Fruit fly (Drosophila melanogaster) whole organism, embryonic: Measurements from ENCODE around the gene Mfe2.
A peak's percentile ranks its signal among the peaks of the same experiment; 100 is the strongest.

Experiments
- BEAF-32 ChIP-seq: fragments of 200-800 bp; sonication (Bioruptor generic); optimal IDR thresholded peaks from 3 replicates; lab custom pipeline; 2017; ENCODE audit warnings: missing biosample characterization, missing genetic modification characterization, mild to moderate bottlenecking, moderate library complexity, missing genetic modification reagents
- CG10267 ChIP-seq: fragments of 200-800 bp; sonication (Bioruptor generic); optimal IDR thresholded peaks from 2 replicates; lab custom pipeline; 2018; ENCODE audit warnings: missing biosample characterization, mild to moderate bottlenecking, missing genetic modification characterization, moderate library complexity
- CG10462 ChIP-seq: fragments of 200-800 bp; sonication (Bioruptor generic); optimal IDR thresholded peaks from 2 replicates; lab custom pipeline; 2016; ENCODE audit warnings: missing biosample characterization, missing genetic modification characterization
- CG11398 ChIP-seq: fragments of 200-800 bp; sonication (Bioruptor generic); optimal IDR thresholded peaks from 2 replicates; lab custom pipeline; 2016; ENCODE audit warnings: missing biosample characterization, missing genetic modification characterization
- CG12219 ChIP-seq: fragments of 200-800 bp; sonication (Bioruptor generic); optimal IDR thresholded peaks from 3 replicates; lab custom pipeline; 2018; ENCODE audit warnings: missing biosample characterization, mild to moderate bottlenecking, missing genetic modification characterization
- CG12744 ChIP-seq: fragments of 200-800 bp; sonication (Bioruptor generic); optimal IDR thresholded peaks from 2 replicates; lab custom pipeline; 2016; ENCODE audit warnings: missing biosample characterization, missing genetic modification characterization
- CG14050 ChIP-seq: fragments of 200-800 bp; sonication (Bioruptor generic); IDR thresholded peaks from 3 replicates; pipeline ENCODE4 v1.3.6; 2022; ENCODE audit warnings: missing biosample characterization, missing genetic modification characterization
- CG18599 ChIP-seq: fragments of 200-800 bp; sonication (Bioruptor generic); optimal IDR thresholded peaks from 3 replicates; lab custom pipeline; 2017; ENCODE audit warnings: missing biosample characterization, missing genetic modification characterization, mild to moderate bottlenecking, moderate library complexity, missing genetic modification reagents
- CG3163 ChIP-seq: fragments of 200-800 bp; sonication (Bioruptor generic); optimal IDR thresholded peaks from 3 replicates; lab custom pipeline; 2016; ENCODE audit warnings: missing biosample characterization, missing genetic modification characterization
- CG4424 ChIP-seq: fragments of 200-800 bp; sonication (Bioruptor generic); optimal IDR thresholded peaks from 3 replicates; lab custom pipeline; 2016; ENCODE audit warnings: missing biosample characterization, missing genetic modification characterization
- CG6254 ChIP-seq: fragments of 200-800 bp; sonication (Bioruptor generic); optimal IDR thresholded peaks from 3 replicates; lab custom pipeline; 2017; ENCODE audit warnings: mild to moderate bottlenecking, missing biosample characterization, missing genetic modification reagents, missing genetic modification characterization
- CG6272 ChIP-seq: fragments of 200-800 bp; sonication (Bioruptor generic); IDR thresholded peaks from 2 replicates; pipeline ENCODE4 v1.3.6; 2022; ENCODE audit warnings: missing biosample characterization, missing genetic modification characterization
- CG7745 ChIP-seq: fragments of 200-800 bp; sonication (Bioruptor generic); optimal IDR thresholded peaks from 2 replicates; lab custom pipeline; 2018; ENCODE audit warnings: missing biosample characterization, mild to moderate bottlenecking, missing genetic modification characterization, moderate library complexity
- CG8089 ChIP-seq: fragments of 200-800 bp; sonication (Bioruptor generic); optimal IDR thresholded peaks from 3 replicates; lab custom pipeline; 2016; ENCODE audit warnings: missing biosample characterization, missing genetic modification characterization
- CHES-1-like ChIP-seq: fragments of 200-800 bp; sonication (Bioruptor generic); optimal IDR thresholded peaks from 2 replicates; lab custom pipeline; 2016; ENCODE audit warnings: missing biosample characterization, missing genetic modification characterization
- Ets65A ChIP-seq: fragments of 200-800 bp; sonication (Bioruptor generic); peaks from one replicate; lab custom pipeline; 2016; ENCODE audit warnings: missing biosample characterization, missing genetic modification characterization
- Fer2 ChIP-seq: fragments of 200-800 bp; sonication (Bioruptor generic); optimal IDR thresholded peaks from 2 replicates; lab custom pipeline; 2018; ENCODE audit warnings: missing biosample characterization, mild to moderate bottlenecking, missing genetic modification characterization, moderate library complexity
- Gsc ChIP-seq: fragments of 200-800 bp; sonication (Bioruptor generic); IDR thresholded peaks from 2 replicates; pipeline ENCODE4 v1.3.6; 2022; ENCODE audit warnings: missing biosample characterization, missing genetic modification characterization
- HLH4C ChIP-seq: fragments of 200-800 bp; sonication (Bioruptor generic); IDR thresholded peaks from 3 replicates; pipeline ENCODE4 v1.3.6; 2022; ENCODE audit warnings: missing biosample characterization, missing genetic modification characterization; ENCODE audit not compliant: partially characterized antibody
- Hey ChIP-seq: fragments of 200-800 bp; sonication (Bioruptor generic); optimal IDR thresholded peaks from 3 replicates; lab custom pipeline; 2018; ENCODE audit warnings: missing biosample characterization, mild to moderate bottlenecking, missing genetic modification characterization
- Hr3 ChIP-seq: fragments of 200-800 bp; sonication (Bioruptor generic); optimal IDR thresholded peaks from 3 replicates; lab custom pipeline; 2016; ENCODE audit warnings: missing biosample characterization, missing genetic modification characterization
- Hr78 ChIP-seq, 2 experiments: fragments of 200-800 bp in 1 of 2; fragments of >200 bp in 1 of 2; sonication (Bioruptor generic) in 1 of 2; optimal IDR thresholded peaks; 2 replicates each; lab custom pipeline; 2017 to 2019; ENCODE audit warnings: missing biosample characterization in 2 of 2, missing genetic modification characterization in 2 of 2, mild to moderate bottlenecking in 1 of 2, moderate library complexity in 1 of 2
- MESR4 ChIP-seq: fragments of 200-800 bp; sonication (Bioruptor generic); optimal IDR thresholded peaks from 2 replicates; lab custom pipeline; 2018; ENCODE audit warnings: missing biosample characterization, mild to moderate bottlenecking, missing genetic modification characterization, moderate library complexity
- Mad ChIP-seq: fragments of 200-800 bp; sonication (Bioruptor generic); optimal IDR thresholded peaks from 2 replicates; lab custom pipeline; 2016; ENCODE audit warnings: missing biosample characterization, missing genetic modification characterization
- Med ChIP-seq: fragments of 200-800 bp; sonication (Bioruptor generic); peaks from one replicate; lab custom pipeline; 2016; ENCODE audit warnings: missing biosample characterization, missing genetic modification characterization, mild to moderate bottlenecking, inconsistent platforms, moderate library complexity
- Mrtf ChIP-seq: fragments of 200-800 bp; sonication (Bioruptor generic); IDR thresholded peaks from 3 replicates; pipeline ENCODE4 v1.3.6; 2022; ENCODE audit warnings: missing biosample characterization, missing genetic modification characterization
- NC2β ChIP-seq: fragments of 200-800 bp; sonication (Bioruptor generic); optimal IDR thresholded peaks from 2 replicates; lab custom pipeline; 2016; ENCODE audit warnings: missing biosample characterization, missing genetic modification characterization
- NK7.1 ChIP-seq: fragments of 200-800 bp; sonication (Bioruptor generic); optimal IDR thresholded peaks from 3 replicates; lab custom pipeline; 2016; ENCODE audit warnings: missing biosample characterization, missing genetic modification characterization
- PHDP ChIP-seq: fragments of 200-800 bp; sonication (Bioruptor generic); optimal IDR thresholded peaks from 3 replicates; lab custom pipeline; 2018; ENCODE audit warnings: missing biosample characterization, mild to moderate bottlenecking, missing genetic modification characterization, moderate library complexity
- Ravus ChIP-seq: fragments of 200-800 bp; sonication (Bioruptor generic); IDR thresholded peaks from 2 replicates; pipeline ENCODE4 v1.3.6; 2022; ENCODE audit warnings: missing biosample characterization, missing genetic modification characterization
- Side ChIP-seq: fragments of 200-800 bp; sonication (Bioruptor generic); optimal IDR thresholded peaks from 2 replicates; lab custom pipeline; 2016; ENCODE audit warnings: missing biosample characterization, missing genetic modification characterization
- YL-1 ChIP-seq: fragments of 200-800 bp; sonication (Bioruptor generic); optimal IDR thresholded peaks from 3 replicates; lab custom pipeline; 2017; ENCODE audit warnings: missing biosample characterization, mild to moderate bottlenecking, missing genetic modification characterization
- abd-A ChIP-seq: fragments of 200-800 bp; sonication (Bioruptor generic); optimal IDR thresholded peaks from 3 replicates; lab custom pipeline; 2019; ENCODE audit warnings: missing biosample characterization, mild to moderate bottlenecking, missing genetic modification characterization, moderate library complexity
- ara ChIP-seq: fragments of 200-800 bp; sonication (Bioruptor generic); IDR thresholded peaks from 2 replicates; pipeline ENCODE4 v1.3.6; 2022; ENCODE audit warnings: missing biosample characterization, missing genetic modification characterization
- bigmax ChIP-seq: fragments of 200-800 bp; sonication (Bioruptor generic); optimal IDR thresholded peaks from 2 replicates; lab custom pipeline; 2018; ENCODE audit warnings: missing biosample characterization, mild to moderate bottlenecking, missing genetic modification characterization
- caup ChIP-seq: fragments of 200-800 bp; sonication (Bioruptor generic); optimal IDR thresholded peaks from 3 replicates; lab custom pipeline; 2017; ENCODE audit warnings: missing biosample characterization, mild to moderate bottlenecking, missing genetic modification characterization, moderate library complexity; ENCODE audit not compliant: severe bottlenecking
- cg ChIP-seq: fragments of 200-800 bp; sonication (Bioruptor generic); optimal IDR thresholded peaks from 3 replicates; lab custom pipeline; 2019; ENCODE audit warnings: missing biosample characterization, mild to moderate bottlenecking, missing genetic modification characterization, moderate library complexity
- cwo ChIP-seq: fragments of 200-800 bp; sonication (Bioruptor generic); optimal IDR thresholded peaks from 3 replicates; lab custom pipeline; 2017; ENCODE audit warnings: missing biosample characterization, missing genetic modification characterization, mild to moderate bottlenecking, moderate library complexity, missing genetic modification reagents
- dimm ChIP-seq: fragments of 200-800 bp; sonication (Bioruptor generic); IDR thresholded peaks from 2 replicates; pipeline ENCODE4 v1.3.6; 2022; ENCODE audit warnings: missing biosample characterization, missing genetic modification characterization
- dm ChIP-seq: fragments of 200-800 bp; sonication (Bioruptor generic); optimal IDR thresholded peaks from 3 replicates; lab custom pipeline; 2016; ENCODE audit warnings: missing biosample characterization, missing genetic modification characterization
- esg ChIP-seq: fragments of 200-800 bp; sonication (Bioruptor generic); conservative IDR thresholded peaks from 2 replicates; pipeline ENCODE4 v1.3.6; 2022; ENCODE audit warnings: missing biosample characterization, missing genetic modification characterization
- fd96Cb ChIP-seq: fragments of 200-800 bp; sonication (Bioruptor generic); optimal IDR thresholded peaks from 2 replicates; lab custom pipeline; 2018; ENCODE audit warnings: missing biosample characterization, mild to moderate bottlenecking, missing genetic modification characterization, moderate library complexity
- gsb ChIP-seq: fragments of 200-800 bp; sonication (Bioruptor generic); IDR thresholded peaks from 2 replicates; pipeline ENCODE4 v1.3.6; 2022; ENCODE audit warnings: missing biosample characterization, missing genetic modification characterization
- lmd ChIP-seq: fragments of 200-800 bp; sonication (Bioruptor generic); IDR thresholded peaks from 2 replicates; pipeline ENCODE4 v1.3.6; 2022; ENCODE audit warnings: missing biosample characterization, missing genetic modification characterization
- mirr ChIP-seq: fragments of 200-800 bp; sonication (Bioruptor generic); optimal IDR thresholded peaks from 3 replicates; lab custom pipeline; 2018; ENCODE audit warnings: missing biosample characterization, mild to moderate bottlenecking, missing genetic modification characterization
- odd ChIP-seq: fragments of 200-800 bp; sonication (Bioruptor generic); optimal IDR thresholded peaks from 2 replicates; lab custom pipeline; 2017; ENCODE audit warnings: missing biosample characterization, mild to moderate bottlenecking, missing genetic modification characterization
- pan ChIP-seq, 4 experiments: fragments of >200 bp in 3 of 4; fragments of 200-800 bp in 1 of 4; sonication (Bioruptor generic) in 1 of 4; optimal IDR thresholded peaks in 3 of 4; IDR thresholded peaks in 1 of 4; 2 replicates each; pipeline versions ENCODE4 v1.3.6 to Lab custom; 2017 to 2022; ENCODE audit warnings: missing biosample characterization in 2 of 4, missing genetic modification characterization in 2 of 4, mixed read lengths in 1 of 4
- pho ChIP-seq: fragments of 200-800 bp; sonication (Bioruptor generic); optimal IDR thresholded peaks from 2 replicates; lab custom pipeline; 2016; ENCODE audit warnings: missing biosample characterization, missing genetic modification characterization
- row ChIP-seq: fragments of 200-800 bp; sonication (Bioruptor generic); IDR thresholded peaks from 3 replicates; pipeline ENCODE4 v1.3.6; 2022; ENCODE audit warnings: missing biosample characterization, missing genetic modification characterization
- sens ChIP-seq: fragments of 200-800 bp; sonication (Bioruptor generic); peaks from one replicate; lab custom pipeline; 2016; ENCODE audit warnings: missing biosample characterization, missing genetic modification characterization
- sima ChIP-seq: fragments of 200-800 bp; sonication (Bioruptor generic); optimal IDR thresholded peaks from 2 replicates; lab custom pipeline; 2016; ENCODE audit warnings: missing biosample characterization, missing genetic modification characterization
- z ChIP-seq: fragments of 200-800 bp; sonication (Bioruptor generic); IDR thresholded peaks from 3 replicates; pipeline ENCODE4 v1.3.6; 2022; ENCODE audit warnings: missing biosample characterization, missing genetic modification characterization

Mfe2 gene

dm6 chrX:16288492-16288964 is 17.8 kb downstream of the Mfe2 start, which contains the start of the genes CG32576 and caz (continued):
- TF ChIP-seq Gsc (GFP tag; lab: Robert Waterston, UW) (no peak), Side (no peak), abd-A (tag; lab: Kevin White, UChicago) (no peak), esg (GFP tag; lab: Robert Waterston, UW) (no peak), CG11398 (GFP tag; lab: Kevin White, UChicago) (no peak), sima (no peak), caup (GFP tag; lab: Kevin White, UChicago) (peak; percentile 37), CHES-1-like (GFP tag; lab: Kevin White, UChicago) (no peak), row (peak; percentile 76), fd96Cb (tag; lab: Kevin White, UChicago) (no peak), PHDP (tag; lab: Kevin White, UChicago) (no peak), CG4424 (GFP tag; lab: Kevin White, UChicago) (peak; percentile 28), odd (no peak), dimm (GFP tag; lab: Robert Waterston, UW) (no peak), ara (no peak), cwo (GFP tag; lab: Kevin White, UChicago) (no peak), HLH4C (peak; percentile 55; the same call in 2 of the 3 replicates), CG10267 (tag; lab: Kevin White, UChicago) (peak; percentile 96), NC2β (no peak), CG12219 (GFP tag; lab: Kevin White, UChicago) (no peak), CG10462 (GFP tag; lab: Kevin White, UChicago) (no peak), Mrtf (GFP tag; lab: Robert Waterston, UW) (no peak), Ravus (GFP tag; lab: Robert Waterston, UW) (no peak), Fer2 (tag; lab: Kevin White, UChicago) (peak; percentile 37), CG3163 (GFP tag; lab: Kevin White, UChicago) (no peak), pan (optimal IDR thresholded peaks at IDR 0.05; lab: Kevin White, UChicago) (no peak), pan (GFP tag; optimal IDR thresholded peaks at IDR 0.05 in 1 of 2, IDR thresholded peaks at IDR 0.05 in 1 of 2) (no peak), CG6254 (GFP tag; lab: Kevin White, UChicago) (peak; percentile 3), BEAF-32 (peak; percentile 80), Hr3 (GFP tag; lab: Kevin White, UChicago) (peak; percentile 37), pho (GFP tag; lab: Kevin White, UChicago) (peak; percentile 30), sens (peak; percentile 66), z (GFP tag; lab: Robert Waterston, UW) (no peak), CG14050 (GFP tag; lab: Robert Waterston, UW) (no peak), CG8089 (GFP tag; lab: Kevin White, UChicago) (no peak)

dm6 chrX:16288999-16289398 is 18.2 kb downstream of the Mfe2 start:
- no peak for TF ChIP-seq gsb (GFP tag; lab: Robert Waterston, UW)
- peak; percentile 42 for TF ChIP-seq dm (GFP tag; lab: Kevin White, UChicago)
- no peak for TF ChIP-seq Mad (GFP tag; lab: Kevin White, UChicago)
- TF ChIP-seq Ets65A (GFP tag; lab: Kevin White, UChicago): peak; percentile 17
- no peak for TF ChIP-seq Hr78 (GFP tag; optimal IDR thresholded peaks at IDR 0.05; lab: Kevin White, UChicago)
- TF ChIP-seq bigmax (GFP tag; lab: Kevin White, UChicago): peak; percentile 92
- TF ChIP-seq Med: peak; percentile 16
- no peak for TF ChIP-seq CG7745 (tag; lab: Kevin White, UChicago)
- no peak for TF ChIP-seq CG6272
- no peak for TF ChIP-seq NK7.1 (GFP tag; lab: Kevin White, UChicago)
- peak; percentile 57 for TF ChIP-seq MESR4 (GFP tag; lab: Kevin White, UChicago)
- TF ChIP-seq CG12744 (GFP tag; lab: Kevin White, UChicago): no peak
- TF ChIP-seq YL-1 (GFP tag; lab: Kevin White, UChicago): peak; percentile 48
- TF ChIP-seq CG4424 (GFP tag; lab: Kevin White, UChicago): no peak
- peak; percentile 41 for TF ChIP-seq cg (GFP tag; lab: Kevin White, UChicago)
- TF ChIP-seq CG18599 (GFP tag; lab: Kevin White, UChicago): no peak
- TF ChIP-seq lmd (GFP tag; lab: Robert Waterston, UW): no peak
- no peak for TF ChIP-seq Hey
- TF ChIP-seq mirr: no peak
